4 fruit fly cellular contexts compared by ENCODE assay signal in the genomic region with DNA sequence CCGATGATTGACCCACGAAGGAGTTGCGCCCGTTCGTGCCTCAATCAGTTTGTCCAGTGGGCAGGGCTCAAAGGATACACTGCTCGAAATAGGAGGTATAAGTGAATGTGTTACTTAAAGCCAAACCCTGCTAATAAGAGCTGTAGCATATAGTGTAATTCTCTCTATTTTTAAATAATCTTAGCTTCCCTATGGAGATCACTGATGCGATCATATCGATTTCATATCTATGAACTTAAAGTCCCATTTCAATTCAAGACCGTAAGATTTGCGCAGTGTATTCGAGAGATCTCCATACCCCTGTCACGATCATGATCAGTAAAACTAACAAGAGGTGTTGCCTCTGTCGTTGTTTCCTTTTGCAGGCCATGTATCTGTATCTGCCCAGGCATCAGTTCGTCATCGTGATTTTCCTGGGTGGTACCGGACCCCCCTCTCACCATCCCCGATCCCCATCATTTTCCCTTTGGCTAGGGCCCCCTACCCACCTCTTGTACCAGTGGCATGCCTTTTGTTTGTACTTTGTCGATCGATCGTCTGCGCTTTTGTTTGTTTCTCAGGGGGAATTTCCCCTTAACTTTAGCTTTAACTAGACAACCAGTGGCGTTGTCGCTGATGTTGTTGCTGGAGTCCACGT.
TF ChIP-seq lines count a peak whose summit lies in the region.

No protein-coding gene starts in this region.

- no peak for TF ChIP-seq CTCF in whole organism, embryonic (GFP tag; optimal IDR thresholded peaks at IDR 0.05; lab: Kevin White, UChicago)

TF ChIP-seq in whole organism, embryonic, 481 proteins besides CTCF, POLR2A, EP300 and RAD21 (continues in another document):
- TF ChIP-seq gt (GFP tag; IDR thresholded peaks at IDR 0.05; lab: Robert Waterston, UW) (no peak), Ets65A (GFP tag; lab: Kevin White, UChicago) (no peak), D (optimal IDR thresholded peaks at IDR 0.05; lab: Kevin White, UChicago) (peak; percentile 12), D (GFP tag; optimal IDR thresholded peaks at IDR 0.05; lab: Kevin White, UChicago) (no peak), unpg (GFP tag; optimal IDR thresholded peaks at IDR 0.05; lab: Kevin White, UChicago) (peak; percentile 11), CG2120 (GFP tag; optimal IDR thresholded peaks at IDR 0.05; lab: Kevin White, UChicago) (no peak), trem (tag; optimal IDR thresholded peaks at IDR 0.05; lab: Kevin White, UChicago) (no peak), eyg (GFP tag; optimal IDR thresholded peaks at IDR 0.05; lab: Kevin White, UChicago) (no peak), vnd (GFP tag; IDR thresholded peaks at IDR 0.05; lab: Robert Waterston, UW; ENCODE audit: partially characterized antibody) (no peak), Atf-2 (GFP tag; optimal IDR thresholded peaks at IDR 0.05; lab: Kevin White, UChicago) (no peak), tll (GFP tag; optimal IDR thresholded peaks at IDR 0.05; lab: Kevin White, UChicago) (no peak), nau (GFP tag; optimal IDR thresholded peaks at IDR 0.05; lab: Kevin White, UChicago) (no peak), CG13624 (GFP tag; optimal IDR thresholded peaks at IDR 0.05; lab: Kevin White, UChicago) (no peak), Atf3 (GFP tag; optimal IDR thresholded peaks at IDR 0.05; lab: Kevin White, UChicago) (no peak), pan (optimal IDR thresholded peaks at IDR 0.05; lab: Kevin White, UChicago) (no peak), pan (GFP tag; optimal IDR thresholded peaks at IDR 0.05 in 1 of 2, IDR thresholded peaks at IDR 0.05 in 1 of 2) (no peak), Med (GFP tag; lab: Kevin White, UChicago) (peak; percentile 27), H15 (GFP tag; IDR thresholded peaks at IDR 0.05; lab: Robert Waterston, UW) (no peak), sug (tag; optimal IDR thresholded peaks at IDR 0.05; lab: Kevin White, UChicago) (no peak), CG9876 (GFP tag; optimal IDR thresholded peaks at IDR 0.05; lab: Kevin White, UChicago) (no peak), CG4360 (GFP tag; IDR thresholded peaks at IDR 0.05; lab: Robert Waterston, UW) (peak; percentile 47), zfh2 (GFP tag; optimal IDR thresholded peaks at IDR 0.05; lab: Kevin White, UChicago) (no peak)

TF ChIP-seq in whole organism, prepupa, 60 proteins besides CTCF, POLR2A, EP300 and RAD21 (continues in another document):
- TF ChIP-seq achi (GFP tag; optimal IDR thresholded peaks at IDR 0.05; lab: Kevin White, UChicago), result peak; percentile 85
- peak; percentile 82 for TF ChIP-seq lz (GFP tag; optimal IDR thresholded peaks at IDR 0.05; lab: Kevin White, UChicago)
- peak; percentile 92 for TF ChIP-seq spab (GFP tag; optimal IDR thresholded peaks at IDR 0.05; lab: Kevin White, UChicago)
- TF ChIP-seq CG8319 (GFP tag; optimal IDR thresholded peaks at IDR 0.05; lab: Kevin White, UChicago), result peak; percentile 60
- no peak for TF ChIP-seq CG6854 (GFP tag; optimal IDR thresholded peaks at IDR 0.05; lab: Kevin White, UChicago)
- peak; percentile 95 for TF ChIP-seq CG3032 (tag; optimal IDR thresholded peaks at IDR 0.05; lab: Kevin White, UChicago)
- TF ChIP-seq svp (GFP tag; lab: Kevin White, UChicago), result peak; percentile 86
- TF ChIP-seq CG1621 (tag; optimal IDR thresholded peaks at IDR 0.05; lab: Kevin White, UChicago), result peak; percentile 94
- TF ChIP-seq Eip78C (GFP tag; lab: Kevin White, UChicago), result peak; percentile 96
- peak; percentile 41 for TF ChIP-seq CG4318 (GFP tag; optimal IDR thresholded peaks at IDR 0.05; lab: Kevin White, UChicago)
- peak; percentile 86 for TF ChIP-seq Met (GFP tag; optimal IDR thresholded peaks at IDR 0.05; lab: Kevin White, UChicago)
- TF ChIP-seq Hr38 (GFP tag; optimal IDR thresholded peaks at IDR 0.05; lab: Kevin White, UChicago), result no peak
- TF ChIP-seq Hr39 (GFP tag; optimal IDR thresholded peaks at IDR 0.05; lab: Kevin White, UChicago), result peak; percentile 82
- TF ChIP-seq Smox (GFP tag; optimal IDR thresholded peaks at IDR 0.05; lab: Kevin White, UChicago), result peak; percentile 82
- peak; percentile 51 to 92 for TF ChIP-seq salr (GFP tag; optimal IDR thresholded peaks at IDR 0.05; lab: Kevin White, UChicago)
- peak; percentile 56 for TF ChIP-seq CG11902 (GFP tag; optimal IDR thresholded peaks at IDR 0.05; lab: Kevin White, UChicago)
- TF ChIP-seq Hr4 (GFP tag; optimal IDR thresholded peaks at IDR 0.05; lab: Kevin White, UChicago), result peak; percentile 67
- peak; percentile 96 for TF ChIP-seq Ets96B (tag; optimal IDR thresholded peaks at IDR 0.05; lab: Kevin White, UChicago)
- TF ChIP-seq CG10631 (GFP tag; optimal IDR thresholded peaks at IDR 0.05; lab: Kevin White, UChicago), result peak; percentile 90
- peak; percentile 86 for TF ChIP-seq CG3919 (GFP tag; optimal IDR thresholded peaks at IDR 0.05; lab: Kevin White, UChicago)
- peak; percentile 91 to 92 for TF ChIP-seq ss (GFP tag; optimal IDR thresholded peaks at IDR 0.05; lab: Kevin White, UChicago)
- peak; percentile 79 for TF ChIP-seq CG34406 (GFP tag; optimal IDR thresholded peaks at IDR 0.05; lab: Kevin White, UChicago)

TF ChIP-seq in whole organism, pupa, 21 proteins besides CTCF, POLR2A, EP300 and RAD21:
- TF ChIP-seq CG14655 (GFP tag; optimal IDR thresholded peaks at IDR 0.05; lab: Kevin White, UChicago) (peak; percentile 85), EcR (GFP tag; optimal IDR thresholded peaks at IDR 0.05; lab: Kevin White, UChicago) (peak; percentile 65), rn (GFP tag; IDR thresholded peaks at IDR 0.05; lab: Robert Waterston, UW) (no peak; the same call in 1 of the 2 replicates), gl (tag; optimal IDR thresholded peaks at IDR 0.05; lab: Kevin White, UChicago) (peak; percentile 92), fd96Ca (GFP tag; IDR thresholded peaks at IDR 0.05; lab: Robert Waterston, UW) (peak; percentile 63; the same call in 2 of the 3 replicates), CG10348 (GFP tag; IDR thresholded peaks at IDR 0.05; lab: Robert Waterston, UW) (no peak), CG4496 (GFP tag; IDR thresholded peaks at IDR 0.05; lab: Robert Waterston, UW) (peak; percentile 68; the same call in 1 of the 3 replicates), CG12605 (GFP tag; IDR thresholded peaks at IDR 0.05; lab: Robert Waterston, UW) (peak; percentile 54; the same call in 1 of the 2 replicates), Ets98B (GFP tag; IDR thresholded peaks at IDR 0.05; lab: Robert Waterston, UW) (no peak), CG15710 (tag; optimal IDR thresholded peaks at IDR 0.05; lab: Kevin White, UChicago) (peak; percentile 94), CG8159 (tag; optimal IDR thresholded peaks at IDR 0.05; lab: Kevin White, UChicago) (peak; percentile 95), CG34367 (tag; optimal IDR thresholded peaks at IDR 0.05; lab: Kevin White, UChicago) (peak; percentile 95), CG8301 (tag; optimal IDR thresholded peaks at IDR 0.05; lab: Kevin White, UChicago) (peak; percentile 72), Pif1A (GFP tag; optimal IDR thresholded peaks at IDR 0.05; lab: Kevin White, UChicago) (peak; percentile 87), CG9948 (tag; optimal IDR thresholded peaks at IDR 0.05; lab: Kevin White, UChicago) (peak; percentile 95), Snoo (tag; optimal IDR thresholded peaks at IDR 0.05; lab: Kevin White, UChicago) (peak; percentile 64), D1 (tag; optimal IDR thresholded peaks at IDR 0.05; lab: Kevin White, UChicago) (peak; percentile 89), Pif1B (GFP tag; optimal IDR thresholded peaks at IDR 0.05; lab: Kevin White, UChicago) (peak; percentile 82), CG32121 (GFP tag; IDR thresholded peaks at IDR 0.05; lab: Robert Waterston, UW) (no peak; the same call in 1 of the 2 replicates), CG17806 (tag; optimal IDR thresholded peaks at IDR 0.05; lab: Kevin White, UChicago) (peak; percentile 95), CG13204 (GFP tag; optimal IDR thresholded peaks at IDR 0.05; lab: Kevin White, UChicago) (peak; percentile 81)

TF ChIP-seq in whole organism, wandering third instar larva, 38 proteins besides CTCF, POLR2A, EP300 and RAD21 (continues in another document):
- TF ChIP-seq OdsH (GFP tag; optimal IDR thresholded peaks at IDR 0.05; lab: Kevin White, UChicago) (peak; percentile 80), Dif (GFP tag; optimal IDR thresholded peaks at IDR 0.05; lab: Kevin White, UChicago; ENCODE audit: partially characterized antibody) (no peak), lola (GFP tag; optimal IDR thresholded peaks at IDR 0.05; lab: Kevin White, UChicago) (no peak), pan (optimal IDR thresholded peaks at IDR 0.05; lab: Kevin White, UChicago) (no peak), brk (GFP tag; optimal IDR thresholded peaks at IDR 0.05; lab: Kevin White, UChicago) (peak; percentile 62), HLH106 (tag; optimal IDR thresholded peaks at IDR 0.05; lab: Kevin White, UChicago) (peak; percentile 82), woc (GFP tag; optimal IDR thresholded peaks at IDR 0.05; lab: Kevin White, UChicago) (peak; percentile 51), rgr (GFP tag; optimal IDR thresholded peaks at IDR 0.05; lab: Kevin White, UChicago) (peak; percentile 81), sv (GFP tag; optimal IDR thresholded peaks at IDR 0.05; lab: Kevin White, UChicago) (no peak), Myc (optimal IDR thresholded peaks at IDR 0.05; lab: Kevin White, UChicago) (no peak), Hr83 (GFP tag; optimal IDR thresholded peaks at IDR 0.05; lab: Kevin White, UChicago; ENCODE audit: poor library complexity, severe bottlenecking) (no peak), dmrt93B (GFP tag; optimal IDR thresholded peaks at IDR 0.05; lab: Kevin White, UChicago) (peak; percentile 34), Abd-B (GFP tag; optimal IDR thresholded peaks at IDR 0.05; lab: Kevin White, UChicago) (no peak), sage (GFP tag; optimal IDR thresholded peaks at IDR 0.05; lab: Kevin White, UChicago) (peak; percentile 39), Sp1 (GFP tag; optimal IDR thresholded peaks at IDR 0.05; lab: Kevin White, UChicago) (peak; percentile 79), fru (GFP tag; optimal IDR thresholded peaks at IDR 0.05; lab: Kevin White, UChicago) (peak; percentile 81), Dfd (GFP tag; optimal IDR thresholded peaks at IDR 0.05; lab: Kevin White, UChicago) (no peak), h (GFP tag; optimal IDR thresholded peaks at IDR 0.05; lab: Kevin White, UChicago) (peak; percentile 87), Mio (GFP tag; optimal IDR thresholded peaks at IDR 0.05; lab: Kevin White, UChicago) (no peak), Jra (GFP tag; optimal IDR thresholded peaks at IDR 0.05; lab: Kevin White, UChicago) (no peak), CrebA (GFP tag; optimal IDR thresholded peaks at IDR 0.05; lab: Kevin White, UChicago; ENCODE audit: borderline replicate concordance) (peak; percentile 13), GATAd (GFP tag; optimal IDR thresholded peaks at IDR 0.05; lab: Kevin White, UChicago) (no peak), Hnf4 (GFP tag; optimal IDR thresholded peaks at IDR 0.05; lab: Kevin White, UChicago) (peak; percentile 72), ey (GFP tag; optimal IDR thresholded peaks at IDR 0.05; lab: Kevin White, UChicago) (peak; percentile 83), CG9705 (GFP tag; optimal IDR thresholded peaks at IDR 0.05; lab: Kevin White, UChicago) (peak; percentile 28), CG32264 (GFP tag; optimal IDR thresholded peaks at IDR 0.05; lab: Kevin White, UChicago) (peak; percentile 46), foxo (GFP tag; optimal IDR thresholded peaks at IDR 0.05; lab: Kevin White, UChicago) (peak in 1 of 2 experiments; percentile 78)
